Worm (Caenorhabditis elegans): ENCODE results near the gene F53F4.12.

F53F4.12 gene

ce11 chrV:13665089-13665488, 39.2 kb downstream of the F53F4.12 start, which contains the start of gene rde-12:
Gene rde-12, plus strand, starts transcription at chrV:13665389.
- TF ChIP-seq nhr-11 (tag; optimal IDR thresholded peaks at IDR 0.05) (no peak), elt-2 (tag; optimal IDR thresholded peaks at IDR 0.05) (no peak), hlh-8 (tag; optimal IDR thresholded peaks at IDR 0.05) (no peak), fax-1 (tag; optimal IDR thresholded peaks at IDR 0.05) (no peak), ceh-48 (tag; optimal IDR thresholded peaks at IDR 0.05) (no peak), hlh-13 (GFP tag; optimal IDR thresholded peaks at IDR 0.05) (no peak), ama-1 (optimal IDR thresholded peaks at IDR 0.05) (no peak), Y22D7AL.16 (tag; optimal IDR thresholded peaks at IDR 0.05) (no peak), hlh-15 (tag; optimal IDR thresholded peaks at IDR 0.05) (no peak), ceh-2 (tag; optimal IDR thresholded peaks at IDR 0.05) (no peak), ceh-34 (tag; optimal IDR thresholded peaks at IDR 0.05) (no peak), pag-3 (tag; optimal IDR thresholded peaks at IDR 0.05; ENCODE audit: borderline replicate concordance) (no peak)

ce11 chrV:13666460-13666859, 40.6 kb downstream of the F53F4.12 start:
- no peak for TF ChIP-seq pag-3 (tag; optimal IDR thresholded peaks at IDR 0.05; ENCODE audit: borderline replicate concordance)
- TF ChIP-seq tbx-2 (tag; optimal IDR thresholded peaks at IDR 0.05), result no peak
- no peak for TF ChIP-seq unc-3 (GFP tag; conservative IDR thresholded peaks at IDR 0.05)
- TF ChIP-seq unc-3 (tag; optimal IDR thresholded peaks at IDR 0.05), result no peak
- no peak for TF ChIP-seq hlh-8 (tag; optimal IDR thresholded peaks at IDR 0.05)
- TF ChIP-seq elt-2 (tag; optimal IDR thresholded peaks at IDR 0.05), result no peak
- TF ChIP-seq lin-11 (tag; optimal IDR thresholded peaks at IDR 0.05), result no peak
- TF ChIP-seq ceh-34 (tag; optimal IDR thresholded peaks at IDR 0.05), result no peak
- TF ChIP-seq ama-1 (optimal IDR thresholded peaks at IDR 0.05), result no peak
- TF ChIP-seq lim-6 (tag; optimal IDR thresholded peaks at IDR 0.05), result no peak
- no peak for TF ChIP-seq fax-1 (tag; optimal IDR thresholded peaks at IDR 0.05)
- no peak for TF ChIP-seq rnt-1 (tag; optimal IDR thresholded peaks at IDR 0.05)
- TF ChIP-seq ceh-30 (tag; optimal IDR thresholded peaks at IDR 0.05), result no peak
- no peak for TF ChIP-seq nhr-11 (tag; optimal IDR thresholded peaks at IDR 0.05)
- TF ChIP-seq fkh-6 (tag; optimal IDR thresholded peaks at IDR 0.05), result no peak
- no peak for TF ChIP-seq ceh-2 (tag; optimal IDR thresholded peaks at IDR 0.05)
- no peak for TF ChIP-seq che-1 (tag; optimal IDR thresholded peaks at IDR 0.05)
- no peak for TF ChIP-seq ceh-22 (tag; optimal IDR thresholded peaks at IDR 0.05)

- TF ChIP-seq sox-4 (tag; optimal IDR thresholded peaks at IDR 0.05) (no peak), unc-3 (GFP tag; conservative IDR thresholded peaks at IDR 0.05) (no peak), unc-3 (tag; optimal IDR thresholded peaks at IDR 0.05) (no peak), F13H6.1 (tag; optimal IDR thresholded peaks at IDR 0.05) (no peak)
Measured at ce11 chrV:13668337-13668736, 42.5 kb downstream of the F53F4.12 start.

- TF ChIP-seq Y22D7AL.16 (tag; optimal IDR thresholded peaks at IDR 0.05), result no peak
- no peak for TF ChIP-seq ztf-16 (tag; optimal IDR thresholded peaks at IDR 0.05)
- TF ChIP-seq elt-2 (tag; optimal IDR thresholded peaks at IDR 0.05), result no peak
- no peak for TF ChIP-seq ceh-2 (tag; optimal IDR thresholded peaks at IDR 0.05)
- no peak for TF ChIP-seq tbx-2 (tag; optimal IDR thresholded peaks at IDR 0.05)
- no peak for TF ChIP-seq odd-2 (tag; optimal IDR thresholded peaks at IDR 0.05)
- no peak for TF ChIP-seq unc-3 (GFP tag; conservative IDR thresholded peaks at IDR 0.05)
- no peak for TF ChIP-seq unc-3 (tag; optimal IDR thresholded peaks at IDR 0.05)
- no peak for TF ChIP-seq dmd-4 (tag; optimal IDR thresholded peaks at IDR 0.05; ENCODE audit: borderline replicate concordance)
- no peak for TF ChIP-seq unc-86 (tag; optimal IDR thresholded peaks at IDR 0.05)
- TF ChIP-seq che-1 (tag; optimal IDR thresholded peaks at IDR 0.05), result no peak
- TF ChIP-seq fkh-10 (GFP tag; optimal IDR thresholded peaks at IDR 0.05), result no peak
Measured at ce11 chrV:13669170-13669569, 43.3 kb downstream of the F53F4.12 start.

ce11 chrV:13671911-13672639, 46.2 kb downstream of the F53F4.12 start, which contains the start of the genes mip-2 and F58G11.4:
Gene mip-2, minus strand, starts transcription at chrV:13671958.
Gene F58G11.4, plus strand, starts transcription at chrV:13672589.
- TF ChIP-seq hlh-15 (tag; optimal IDR thresholded peaks at IDR 0.05) (no peak), tbx-7 (tag; optimal IDR thresholded peaks at IDR 0.05) (no peak), K09A11.1 (tag; optimal IDR thresholded peaks at IDR 0.05; ENCODE audit: insufficient read depth) (no peak), pha-2 (tag; optimal IDR thresholded peaks at IDR 0.05) (no peak), che-1 (tag; optimal IDR thresholded peaks at IDR 0.05) (no peak), ceh-45 (GFP tag; IDR thresholded peaks at IDR 0.05) (no peak)

All from whole organism, late embryonic.